Worm (Caenorhabditis elegans) whole organism, mixed stage, embryonic: ENCODE measurements around the gene R74.2.

Experiments used
- elt-3 ChIP-seq: fragments of 150-350 bp; optimal IDR thresholded peaks from 2 replicates; lab custom pipeline; 2014; ENCODE audit warnings: missing biosample characterization, missing genetic modification characterization
- hlh-1 ChIP-seq: fragments of 150-350 bp; optimal IDR thresholded peaks from 2 replicates; lab custom pipeline; 2014; ENCODE audit warnings: missing biosample characterization, missing genetic modification reagents, missing genetic modification characterization
- lin-13 ChIP-seq: fragments of 150-350 bp; optimal IDR thresholded peaks from 2 replicates; lab custom pipeline; 2014; ENCODE audit warnings: missing biosample characterization, missing genetic modification characterization
- mls-2 ChIP-seq: sonication (generic microtip); optimal IDR thresholded peaks from 2 replicates; lab custom pipeline; 2016; ENCODE audit warnings: mild to moderate bottlenecking, missing genetic modification characterization, moderate library complexity, missing compliant biosample characterization
- nhr-12 ChIP-seq: fragments of 150-350 bp; optimal IDR thresholded peaks from 2 replicates; lab custom pipeline; 2014; ENCODE audit warnings: missing biosample characterization, missing genetic modification characterization
- nhr-76 ChIP-seq: sonication (generic microtip); optimal IDR thresholded peaks from 2 replicates; lab custom pipeline; 2017; ENCODE audit warnings: missing biosample characterization, missing genetic modification characterization
- snpc-4 ChIP-seq: fragments of 150-350 bp; optimal IDR thresholded peaks from 2 replicates; lab custom pipeline; 2014; ENCODE audit warnings: missing biosample characterization, missing genetic modification characterization
- unc-62 ChIP-seq: fragments of 150-350 bp; optimal IDR thresholded peaks from 2 replicates; lab custom pipeline; 2014; ENCODE audit warnings: missing biosample characterization, missing genetic modification reagents, missing genetic modification characterization

DNA sequence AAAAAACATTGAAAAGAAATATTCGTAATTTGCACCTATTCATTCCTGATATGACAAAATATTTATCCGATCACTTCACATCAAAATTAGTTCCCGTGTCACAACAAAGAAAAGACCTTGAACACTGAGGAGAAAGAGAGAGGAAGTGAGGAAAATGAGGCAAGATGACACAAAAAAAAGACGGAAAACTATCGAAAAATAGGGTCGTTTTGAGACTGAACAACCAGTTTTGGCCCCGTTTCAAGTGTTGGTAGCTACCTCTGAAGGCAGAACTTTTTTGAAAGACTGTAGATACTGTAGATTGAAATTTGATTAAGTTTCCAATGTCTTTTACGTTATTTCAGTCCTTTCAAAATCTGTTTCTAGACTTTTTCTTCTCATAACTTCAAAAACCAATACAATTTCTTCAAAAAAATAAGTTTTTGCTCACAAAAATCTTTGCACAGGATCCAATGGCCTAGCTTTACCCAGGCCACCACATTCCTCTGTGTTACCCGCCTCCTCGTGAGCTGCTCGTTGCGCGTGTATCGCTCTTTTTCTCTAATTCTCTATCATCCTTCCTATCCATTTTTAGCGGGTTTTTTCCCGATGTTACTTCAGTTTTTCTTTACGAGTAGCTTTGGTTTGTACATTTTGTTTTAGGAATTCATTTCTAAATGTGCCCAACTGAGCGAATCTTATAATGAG, 8.5 kb downstream of the R74.2 start:
- TF ChIP-seq mls-2 (tag; lab: Kevin White, UChicago) (peak; percentile 4), snpc-4 (no peak), unc-62 (GFP tag; lab: Kevin White, UChicago) (no peak), nhr-12 (tag; lab: Kevin White, UChicago) (no peak), nhr-76 (tag; lab: Kevin White, UChicago) (no peak), elt-3 (tag; lab: Kevin White, UChicago) (no peak), hlh-1 (no peak), lin-13 (no peak)
